Fruit fly (Drosophila melanogaster) whole organism, embryonic: ENCODE data around the gene Psf3.

ENCODE experiments used
- Bdp1 ChIP-seq: fragments of 200-800 bp; sonication (Bioruptor generic); optimal IDR thresholded peaks from 3 replicates; lab custom pipeline; 2016; ENCODE audit warnings: missing biosample characterization, missing genetic modification characterization
- Blimp-1 ChIP-seq: fragments of 200-800 bp; sonication (Bioruptor generic); optimal IDR thresholded peaks from 3 replicates; lab custom pipeline; 2018; ENCODE audit warnings: missing biosample characterization, missing genetic modification characterization, mild to moderate bottlenecking, moderate library complexity, missing genetic modification reagents
- CG15011 ChIP-seq: fragments of 200-800 bp; sonication (Bioruptor generic); optimal IDR thresholded peaks from 3 replicates; lab custom pipeline; 2018; ENCODE audit warnings: missing biosample characterization, mild to moderate bottlenecking, missing genetic modification characterization
- CG1603 ChIP-seq: fragments of 200-800 bp; sonication (Bioruptor generic); optimal IDR thresholded peaks from 2 replicates; lab custom pipeline; 2019; ENCODE audit warnings: missing biosample characterization, mild to moderate bottlenecking, missing genetic modification characterization, moderate library complexity
- CG16815 ChIP-seq: fragments of 200-800 bp; sonication (Bioruptor generic); optimal IDR thresholded peaks from 3 replicates; lab custom pipeline; 2017; ENCODE audit warnings: missing biosample characterization, mild to moderate bottlenecking, missing genetic modification characterization
- CG16863 ChIP-seq: fragments of 200-800 bp; sonication (Bioruptor generic); optimal IDR thresholded peaks from 3 replicates; lab custom pipeline; 2016; ENCODE audit warnings: missing biosample characterization, missing genetic modification characterization
- CG17912 ChIP-seq: fragments of 200-800 bp; sonication (Bioruptor generic); optimal IDR thresholded peaks from 2 replicates; lab custom pipeline; 2018; ENCODE audit warnings: missing biosample characterization, mild to moderate bottlenecking, missing genetic modification characterization
- CG18011 ChIP-seq: fragments of 200-800 bp; sonication (Bioruptor generic); optimal IDR thresholded peaks from 2 replicates; lab custom pipeline; 2017; ENCODE audit warnings: missing biosample characterization, missing genetic modification characterization, mild to moderate bottlenecking, moderate library complexity, missing genotype
- CG18476 ChIP-seq: fragments of 200-800 bp; sonication (Bioruptor generic); optimal IDR thresholded peaks from 2 replicates; lab custom pipeline; 2016; ENCODE audit warnings: missing biosample characterization, mild to moderate bottlenecking, missing genetic modification characterization
- CG2889 ChIP-seq: fragments of 200-800 bp; sonication (Bioruptor generic); IDR thresholded peaks from 3 replicates; pipeline ENCODE4 v1.3.6; 2022; ENCODE audit warnings: missing biosample characterization, missing genetic modification characterization
- CG32767 ChIP-seq: fragments of 200-800 bp; sonication (Bioruptor generic); IDR thresholded peaks from 2 replicates; pipeline ENCODE4 v1.3.6; 2022; ENCODE audit warnings: missing biosample characterization, missing genetic modification characterization
- CG33557 ChIP-seq: fragments of 200-800 bp; sonication (Bioruptor generic); optimal IDR thresholded peaks from 2 replicates; lab custom pipeline; 2019; ENCODE audit warnings: missing biosample characterization, mild to moderate bottlenecking, missing genetic modification characterization, moderate library complexity
- CG34376 ChIP-seq: fragments of 200-800 bp; sonication (Bioruptor generic); optimal IDR thresholded peaks from 2 replicates; lab custom pipeline; 2018; ENCODE audit warnings: missing biosample characterization, mild to moderate bottlenecking, missing genetic modification characterization
- CG4328 ChIP-seq: fragments of 200-800 bp; sonication (Bioruptor generic); optimal IDR thresholded peaks from 3 replicates; lab custom pipeline; 2017; ENCODE audit warnings: missing biosample characterization, missing genetic modification reagents, missing genetic modification characterization
- CG6813 ChIP-seq: fragments of 200-800 bp; sonication (Bioruptor generic); optimal IDR thresholded peaks from 2 replicates; lab custom pipeline; 2017; ENCODE audit warnings: missing biosample characterization, missing genetic modification characterization, mild to moderate bottlenecking, moderate library complexity, missing genetic modification reagents
- CG7271 ChIP-seq: fragments of 200-800 bp; sonication (Bioruptor generic); optimal IDR thresholded peaks from 2 replicates; lab custom pipeline; 2018; ENCODE audit warnings: missing biosample characterization, mild to moderate bottlenecking, missing genetic modification characterization, moderate library complexity
- CG9609 ChIP-seq: fragments of 200-800 bp; sonication (Bioruptor generic); optimal IDR thresholded peaks from 3 replicates; lab custom pipeline; 2016; ENCODE audit warnings: missing biosample characterization, missing genetic modification characterization
- CG9876 ChIP-seq: fragments of 200-800 bp; sonication (Bioruptor generic); optimal IDR thresholded peaks from 2 replicates; lab custom pipeline; 2016; ENCODE audit warnings: missing biosample characterization, missing genetic modification characterization
- CoRest ChIP-seq: fragments of 200-800 bp; sonication (Bioruptor generic); optimal IDR thresholded peaks from 3 replicates; lab custom pipeline; 2018; ENCODE audit warnings: missing biosample characterization, mild to moderate bottlenecking, missing genetic modification characterization, moderate library complexity
- Dad ChIP-seq: fragments of 200-800 bp; sonication (Bioruptor generic); optimal IDR thresholded peaks from 3 replicates; lab custom pipeline; 2016; ENCODE audit warnings: missing biosample characterization, missing genetic modification characterization
- Doc3 ChIP-seq: fragments of 200-800 bp; sonication (Bioruptor generic); IDR thresholded peaks from 3 replicates; pipeline ENCODE4 v1.3.6; 2022; ENCODE audit warnings: missing biosample characterization, missing genetic modification characterization; ENCODE audit not compliant: partially characterized antibody
- GATAe ChIP-seq: fragments of 200-800 bp; sonication (Bioruptor generic); conservative IDR thresholded peaks from 2 replicates; pipeline ENCODE4 v1.3.6; 2022; ENCODE audit warnings: missing biosample characterization, missing genetic modification characterization
- Gug ChIP-seq: fragments of 200-800 bp; sonication (Bioruptor generic); IDR thresholded peaks from 4 replicates; pipeline ENCODE4 v1.3.6; 2022; ENCODE audit warnings: missing biosample characterization, missing genetic modification characterization
- H15 ChIP-seq: fragments of 200-800 bp; sonication (Bioruptor generic); IDR thresholded peaks from 3 replicates; pipeline ENCODE4 v1.3.6; 2022; ENCODE audit warnings: missing biosample characterization, missing genetic modification characterization
- HHEX ChIP-seq: fragments of 200-800 bp; sonication (Bioruptor generic); optimal IDR thresholded peaks from 3 replicates; lab custom pipeline; 2017; ENCODE audit warnings: missing biosample characterization, mild to moderate bottlenecking, missing genetic modification characterization, missing genetic modification reagents
- Hr39 ChIP-seq: fragments of >200 bp; optimal IDR thresholded peaks from 2 replicates; lab custom pipeline; 2017
- Max ChIP-seq: fragments of 200-800 bp; sonication (Bioruptor generic); optimal IDR thresholded peaks from 2 replicates; lab custom pipeline; 2016; ENCODE audit warnings: missing biosample characterization, mild to moderate bottlenecking, missing genetic modification characterization
- Myb ChIP-seq: fragments of 200-800 bp; sonication (Bioruptor generic); optimal IDR thresholded peaks from 2 replicates; lab custom pipeline; 2016; ENCODE audit warnings: missing biosample characterization, missing genetic modification characterization
- Nf-YC ChIP-seq: fragments of 200-800 bp; optimal IDR thresholded peaks from 3 replicates; lab custom pipeline; 2019; ENCODE audit warnings: missing biosample characterization, mild to moderate bottlenecking, missing genetic modification characterization, moderate library complexity
- Six4 ChIP-seq: fragments of 200-800 bp; sonication (Bioruptor generic); optimal IDR thresholded peaks from 2 replicates; lab custom pipeline; 2016; ENCODE audit warnings: missing biosample characterization, missing genetic modification characterization
- Vsx1 ChIP-seq: fragments of 200-800 bp; sonication (Bioruptor generic); optimal IDR thresholded peaks from 2 replicates; lab custom pipeline; 2017; ENCODE audit warnings: missing biosample characterization, mild to moderate bottlenecking, missing genetic modification characterization, missing genetic modification reagents
- Xrp1 ChIP-seq: fragments of 200-800 bp; sonication (Bioruptor generic); IDR thresholded peaks from 2 replicates; pipeline ENCODE4 v1.3.6; 2022; ENCODE audit warnings: missing biosample characterization, missing genetic modification characterization
- ase ChIP-seq: fragments of 200-800 bp; sonication (Bioruptor generic); IDR thresholded peaks from 3 replicates; pipeline ENCODE4 v1.3.6; 2022; ENCODE audit warnings: missing biosample characterization, missing genetic modification characterization
- cato ChIP-seq: fragments of 200-800 bp; sonication (Bioruptor generic); optimal IDR thresholded peaks from 2 replicates; lab custom pipeline; 2016; ENCODE audit warnings: missing biosample characterization, missing genetic modification characterization, borderline replicate concordance
- chinmo ChIP-seq: fragments of 200-800 bp; sonication (Bioruptor generic); IDR thresholded peaks from 4 replicates; pipeline ENCODE4 v1.3.6; 2022; ENCODE audit warnings: missing biosample characterization, missing genetic modification characterization; ENCODE audit not compliant: partially characterized antibody
- ci ChIP-seq: fragments of 200-800 bp; sonication (Bioruptor generic); IDR thresholded peaks from 3 replicates; pipeline ENCODE4 v1.3.6; 2022; ENCODE audit warnings: missing biosample characterization, missing genetic modification characterization
- dmrt11E ChIP-seq: fragments of 200-800 bp; sonication (Bioruptor generic); optimal IDR thresholded peaks from 3 replicates; lab custom pipeline; 2018; ENCODE audit warnings: missing biosample characterization, mild to moderate bottlenecking, missing genetic modification characterization, moderate library complexity
- ems ChIP-seq: fragments of 200-800 bp; sonication (Bioruptor generic); optimal IDR thresholded peaks from 3 replicates; lab custom pipeline; 2016; ENCODE audit warnings: missing biosample characterization, missing genetic modification characterization
- eyg ChIP-seq: fragments of 200-800 bp; sonication (Bioruptor generic); optimal IDR thresholded peaks from 3 replicates; lab custom pipeline; 2016; ENCODE audit warnings: missing biosample characterization, missing genetic modification characterization
- gsb-n ChIP-seq: fragments of 200-800 bp; sonication (Bioruptor generic); optimal IDR thresholded peaks from 3 replicates; lab custom pipeline; 2018; ENCODE audit warnings: missing biosample characterization, mild to moderate bottlenecking, missing genetic modification characterization
- kay ChIP-seq: fragments of 200-800 bp; sonication (Bioruptor generic); optimal IDR thresholded peaks from 2 replicates; lab custom pipeline; 2016; ENCODE audit warnings: missing biosample characterization, missing genetic modification characterization
- onecut ChIP-seq: fragments of 200-800 bp; sonication (Bioruptor generic); IDR thresholded peaks from 2 replicates; pipeline ENCODE4 v1.3.6; 2022; ENCODE audit warnings: missing biosample characterization, missing genetic modification characterization
- ranshi ChIP-seq: fragments of 200-800 bp; sonication (Bioruptor generic); IDR thresholded peaks from 2 replicates; pipeline ENCODE4 v1.3.6; 2022; ENCODE audit warnings: missing biosample characterization, missing genetic modification characterization
- sens-2 ChIP-seq: fragments of 200-800 bp; sonication (Bioruptor generic); IDR thresholded peaks from 2 replicates; pipeline ENCODE4 v1.3.6; 2022; ENCODE audit warnings: missing biosample characterization, missing genetic modification characterization
- sisA ChIP-seq: fragments of 200-800 bp; sonication (Bioruptor generic); IDR thresholded peaks from 2 replicates; pipeline ENCODE4 v1.3.6; 2022; ENCODE audit warnings: missing biosample characterization, missing genetic modification characterization
- so ChIP-seq: fragments of 200-800 bp; sonication (Bioruptor generic); IDR thresholded peaks from 3 replicates; pipeline ENCODE4 v1.3.6; 2022; ENCODE audit warnings: missing biosample characterization, missing genetic modification characterization
- tup ChIP-seq: fragments of 200-800 bp; sonication (Bioruptor generic); optimal IDR thresholded peaks from 2 replicates; lab custom pipeline; 2016; ENCODE audit warnings: missing biosample characterization, mild to moderate bottlenecking, missing genetic modification characterization, moderate library complexity
- wek ChIP-seq: fragments of 200-800 bp; sonication (Bioruptor generic); optimal IDR thresholded peaks from 3 replicates; lab custom pipeline; 2018; ENCODE audit warnings: missing biosample characterization, mild to moderate bottlenecking, missing genetic modification characterization, moderate library complexity
- wor ChIP-seq: fragments of 200-800 bp; sonication (Bioruptor generic); IDR thresholded peaks from 2 replicates; pipeline ENCODE4 v1.3.6; 2022; ENCODE audit warnings: missing biosample characterization, missing genetic modification characterization
- zen ChIP-seq: fragments of 200-800 bp; sonication (Bioruptor generic); optimal IDR thresholded peaks from 3 replicates; lab custom pipeline; 2018; ENCODE audit warnings: missing biosample characterization, mild to moderate bottlenecking, missing genetic modification characterization, moderate library complexity

Gene Psf3

dm6 chrX:10365748-10366415 lies 19.8 kb downstream of the Psf3 start (continued):
- TF ChIP-seq Xrp1 (GFP tag; lab: Robert Waterston, UW) (no peak), CG18011 (GFP tag; lab: Kevin White, UChicago) (no peak), wek (GFP tag; lab: Kevin White, UChicago) (peak; percentile 23), Gug (GFP tag; lab: Robert Waterston, UW) (no peak), cato (GFP tag; lab: Kevin White, UChicago) (no peak), ranshi (GFP tag; lab: Robert Waterston, UW) (no peak), sisA (GFP tag; lab: Robert Waterston, UW) (no peak), Six4 (GFP tag; lab: Kevin White, UChicago) (no peak), ci (no peak), zen (no peak), Doc3 (peak; percentile 82), CG17912 (no peak), CG16815 (no peak), CG32767 (GFP tag; lab: Robert Waterston, UW) (no peak), CoRest (tag; lab: Kevin White, UChicago) (no peak), Max (GFP tag; lab: Kevin White, UChicago) (no peak), tup (GFP tag; lab: Kevin White, UChicago) (no peak), CG2889 (GFP tag; lab: Robert Waterston, UW) (no peak), CG9609 (no peak), gsb-n (tag; lab: Kevin White, UChicago) (no peak), HHEX (GFP tag; lab: Kevin White, UChicago) (peak; percentile 42), CG7271 (tag; lab: Kevin White, UChicago) (no peak), CG34376 (GFP tag; lab: Kevin White, UChicago) (peak; percentile 50), kay (no peak), GATAe (GFP tag; lab: Robert Waterston, UW) (no peak), CG33557 (GFP tag; lab: Kevin White, UChicago) (no peak), Hr39 (no peak), CG4328 (GFP tag; lab: Kevin White, UChicago) (no peak), ase (GFP tag; lab: Robert Waterston, UW) (no peak), onecut (GFP tag; lab: Robert Waterston, UW) (no peak), eyg (no peak)

- TF ChIP-seq wor (GFP tag; lab: Robert Waterston, UW) (no peak), CG9876 (GFP tag; lab: Kevin White, UChicago) (no peak), H15 (0 out of 3 replicates have a peak, but pooled peaks have one; percentile 15), CG16863 (GFP tag; lab: Kevin White, UChicago) (peak; percentile 3), dmrt11E (tag; lab: Kevin White, UChicago) (peak; percentile 23), so (GFP tag; lab: Robert Waterston, UW) (0 out of 3 replicates have a peak, but pooled peaks have one; percentile 15), chinmo (no peak), zen (no peak), Myb (GFP tag; lab: Kevin White, UChicago) (peak; percentile 8), sens-2 (GFP tag; lab: Robert Waterston, UW) (no peak), Blimp-1 (peak; percentile 19), Bdp1 (no peak), Vsx1 (GFP tag; lab: Kevin White, UChicago) (no peak), CG6813 (GFP tag; lab: Kevin White, UChicago) (no peak), Dad (no peak), CG1603 (tag; lab: Kevin White, UChicago) (peak; percentile 22), eyg (no peak), ems (GFP tag; lab: Kevin White, UChicago) (no peak), CG15011 (GFP tag; lab: Kevin White, UChicago) (no peak), Nf-YC (tag; lab: Kevin White, UChicago) (no peak), CG18476 (GFP tag; lab: Kevin White, UChicago) (no peak)
Measured at dm6 chrX:10364556-10365227, 21.0 kb downstream of the Psf3 start.
